1 fruit fly cellular context compared by ENCODE assay signal in the genomic region with DNA sequence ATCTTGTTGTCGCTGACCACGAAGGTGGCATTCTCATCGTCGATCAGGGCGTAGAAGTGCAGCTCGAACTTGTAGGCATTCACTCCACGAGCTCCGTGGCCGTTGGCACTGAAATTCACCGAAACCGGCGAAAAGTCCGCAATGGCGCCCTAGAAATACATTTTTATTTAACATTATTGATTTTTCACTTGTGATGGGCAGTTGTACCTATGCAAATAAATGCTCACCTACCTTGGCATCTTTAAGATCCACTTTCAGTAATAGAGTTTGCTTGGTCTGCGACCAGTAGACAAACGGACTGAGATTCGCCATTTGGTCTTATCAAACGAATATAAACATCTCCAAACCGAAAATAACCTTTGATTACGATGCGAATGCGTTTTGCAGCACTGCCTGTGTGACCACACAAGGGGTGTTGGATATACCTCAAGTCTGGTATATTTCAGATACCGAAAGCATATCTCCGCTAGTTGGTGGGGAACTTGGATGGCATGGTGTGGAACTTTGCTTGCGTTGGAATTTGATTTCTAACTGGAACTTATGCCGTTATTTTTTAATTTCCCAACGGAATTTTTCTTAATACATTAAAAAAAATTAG.
TF ChIP-seq lines count a peak whose summit lies in the region.

A gene (minus strand): TSS at position 403 of the 598 bp plus-strand sequence.

TF ChIP-seq in whole organism, embryonic, 481 proteins besides CTCF, POLR2A, EP300 and RAD21 (continued from another document and continues in another):
- TF ChIP-seq CG3281 (GFP tag; optimal IDR thresholded peaks at IDR 0.05; lab: Kevin White, UChicago) (no peak), CG5953 (GFP tag; IDR thresholded peaks at IDR 0.05; lab: Robert Waterston, UW) (no peak), en (GFP tag; optimal IDR thresholded peaks at IDR 0.05; lab: Kevin White, UChicago) (no peak), CG2199 (GFP tag; IDR thresholded peaks at IDR 0.05; lab: Robert Waterston, UW) (peak; percentile 76; the same call in 2 of the 3 replicates), CG2889 (GFP tag; IDR thresholded peaks at IDR 0.05; lab: Robert Waterston, UW) (no peak), crp (GFP tag; optimal IDR thresholded peaks at IDR 0.05; lab: Kevin White, UChicago) (no peak), D19A (tag; optimal IDR thresholded peaks at IDR 0.05; lab: Kevin White, UChicago) (no peak), Ets97D (GFP tag; optimal IDR thresholded peaks at IDR 0.05; lab: Kevin White, UChicago) (peak; percentile 90), B-H1 (GFP tag; IDR thresholded peaks at IDR 0.05; lab: Robert Waterston, UW) (no peak), CG17912 (GFP tag; optimal IDR thresholded peaks at IDR 0.05; lab: Kevin White, UChicago) (no peak), h (optimal IDR thresholded peaks at IDR 0.05; lab: Kevin White, UChicago) (no peak), CG34376 (GFP tag; optimal IDR thresholded peaks at IDR 0.05; lab: Kevin White, UChicago) (no peak), Antp (GFP tag; optimal IDR thresholded peaks at IDR 0.05; lab: Kevin White, UChicago) (peak; percentile 38), CG10431 (GFP tag; optimal IDR thresholded peaks at IDR 0.05; lab: Kevin White, UChicago) (no peak), CG6791 (GFP tag; IDR thresholded peaks at IDR 0.05; lab: Robert Waterston, UW; ENCODE audit: partially characterized antibody) (peak; percentile 63; the same call in 2 of the 3 replicates), kay (GFP tag; optimal IDR thresholded peaks at IDR 0.05; lab: Kevin White, UChicago) (no peak), hb (GFP tag; IDR thresholded peaks at IDR 0.05; lab: Robert Waterston, UW; ENCODE audit: partially characterized antibody) (no peak), BtbVII (GFP tag; optimal IDR thresholded peaks at IDR 0.05; lab: Kevin White, UChicago) (no peak), lmd (GFP tag; IDR thresholded peaks at IDR 0.05; lab: Robert Waterston, UW) (no peak; the same call in 1 of the 2 replicates), Pdp1 (GFP tag; optimal IDR thresholded peaks at IDR 0.05; lab: Kevin White, UChicago) (peak in 1 of 2 experiments; percentile 77), Dip2 (GFP tag; IDR thresholded peaks at IDR 0.05; lab: Robert Waterston, UW) (no peak), ham (GFP tag; IDR thresholded peaks at IDR 0.05; lab: Robert Waterston, UW) (no peak), bcd (GFP tag; optimal IDR thresholded peaks at IDR 0.05; lab: Kevin White, UChicago) (peak; percentile 7), zfh1 (GFP tag; IDR thresholded peaks at IDR 0.05; lab: Robert Waterston, UW) (0 out of 3 replicates have a peak, but pooled peaks have one; percentile 29), Atf6 (GFP tag; IDR thresholded peaks at IDR 0.05; lab: Robert Waterston, UW) (no peak), Dref (GFP tag; IDR thresholded peaks at IDR 0.05; lab: Robert Waterston, UW) (peak; percentile 39), emc (GFP tag; optimal IDR thresholded peaks at IDR 0.05; lab: Kevin White, UChicago) (no peak), gcm2 (GFP tag; optimal IDR thresholded peaks at IDR 0.05; lab: Kevin White, UChicago) (no peak), sob (GFP tag; IDR thresholded peaks at IDR 0.05; lab: Robert Waterston, UW) (no peak), eyg (GFP tag; optimal IDR thresholded peaks at IDR 0.05; lab: Kevin White, UChicago) (no peak), CG8089 (GFP tag; optimal IDR thresholded peaks at IDR 0.05; lab: Kevin White, UChicago) (no peak), hkb (optimal IDR thresholded peaks at IDR 0.05; lab: Kevin White, UChicago) (no peak), hkb (GFP tag; IDR thresholded peaks at IDR 0.05; lab: Robert Waterston, UW) (no peak), CG17568 (GFP tag; optimal IDR thresholded peaks at IDR 0.05; lab: Kevin White, UChicago) (no peak), CrebB (tag; optimal IDR thresholded peaks at IDR 0.05; lab: Kevin White, UChicago) (no peak), CG15514 (GFP tag; optimal IDR thresholded peaks at IDR 0.05; lab: Kevin White, UChicago) (peak; percentile 87), CG17802 (tag; optimal IDR thresholded peaks at IDR 0.05; lab: Kevin White, UChicago) (no peak), dysf (GFP tag; IDR thresholded peaks at IDR 0.05; lab: Robert Waterston, UW) (no peak), tin (GFP tag; optimal IDR thresholded peaks at IDR 0.05; lab: Kevin White, UChicago) (peak; percentile 6), yki (optimal IDR thresholded peaks at IDR 0.05; lab: Kevin White, UChicago) (no peak), ind (GFP tag; optimal IDR thresholded peaks at IDR 0.05; lab: Kevin White, UChicago) (peak; percentile 3), CG8944 (GFP tag; optimal IDR thresholded peaks at IDR 0.05; lab: Kevin White, UChicago) (peak; percentile 17), gce (GFP tag; IDR thresholded peaks at IDR 0.05; lab: Robert Waterston, UW) (no peak), inv (GFP tag; IDR thresholded peaks at IDR 0.05; lab: Robert Waterston, UW; ENCODE audit: partially characterized antibody) (no peak), CG18011 (GFP tag; optimal IDR thresholded peaks at IDR 0.05; lab: Kevin White, UChicago) (no peak), Abd-B (GFP tag; optimal IDR thresholded peaks at IDR 0.05; lab: Kevin White, UChicago) (peak; percentile 25), gcm (GFP tag; optimal IDR thresholded peaks at IDR 0.05; lab: Kevin White, UChicago) (no peak), Ets65A (GFP tag; lab: Kevin White, UChicago) (peak; percentile 76), lab (GFP tag; optimal IDR thresholded peaks at IDR 0.05; lab: Kevin White, UChicago) (peak; percentile 3), Nf-YC (tag; optimal IDR thresholded peaks at IDR 0.05; lab: Kevin White, UChicago) (no peak), CG14710 (tag; optimal IDR thresholded peaks at IDR 0.05; lab: Kevin White, UChicago) (no peak), aop (GFP tag; IDR thresholded peaks at IDR 0.05; lab: Robert Waterston, UW) (no peak), CG1603 (tag; optimal IDR thresholded peaks at IDR 0.05; lab: Kevin White, UChicago) (peak; percentile 84), CG31365 (tag; optimal IDR thresholded peaks at IDR 0.05; lab: Kevin White, UChicago) (no peak), D (optimal IDR thresholded peaks at IDR 0.05; lab: Kevin White, UChicago) (no peak), D (GFP tag; optimal IDR thresholded peaks at IDR 0.05; lab: Kevin White, UChicago) (no peak), CG15269 (tag; optimal IDR thresholded peaks at IDR 0.05; lab: Kevin White, UChicago) (no peak), Drgx (GFP tag; IDR thresholded peaks at IDR 0.05; lab: Robert Waterston, UW) (no peak), CG10543 (GFP tag; optimal IDR thresholded peaks at IDR 0.05; lab: Kevin White, UChicago) (no peak), CG1602 (GFP tag; optimal IDR thresholded peaks at IDR 0.05; lab: Kevin White, UChicago) (no peak), CG11723 (GFP tag; optimal IDR thresholded peaks at IDR 0.05; lab: Kevin White, UChicago) (no peak), CG2129 (GFP tag; IDR thresholded peaks at IDR 0.05; lab: Robert Waterston, UW; ENCODE audit: partially characterized antibody) (no peak), CG30431 (GFP tag; optimal IDR thresholded peaks at IDR 0.05; lab: Kevin White, UChicago) (no peak), bowl (GFP tag; IDR thresholded peaks at IDR 0.05; lab: Robert Waterston, UW) (no peak), Nf-YB (GFP tag; optimal IDR thresholded peaks at IDR 0.05; lab: Kevin White, UChicago) (no peak), ranshi (GFP tag; IDR thresholded peaks at IDR 0.05; lab: Robert Waterston, UW) (no peak), CG1024 (GFP tag; IDR thresholded peaks at IDR 0.05; lab: Robert Waterston, UW) (no peak), BEAF-32 (GFP tag; optimal IDR thresholded peaks at IDR 0.05; lab: Kevin White, UChicago) (peak; percentile 45), Hr51 (GFP tag; optimal IDR thresholded peaks at IDR 0.05; lab: Kevin White, UChicago) (peak; percentile 26 to 68), Neu2 (GFP tag; optimal IDR thresholded peaks at IDR 0.05; lab: Kevin White, UChicago; ENCODE audit: borderline replicate concordance) (no peak), btn (GFP tag; optimal IDR thresholded peaks at IDR 0.05; lab: Kevin White, UChicago) (no peak), CG43689 (GFP tag; IDR thresholded peaks at IDR 0.05; lab: Robert Waterston, UW) (no peak), caup (GFP tag; optimal IDR thresholded peaks at IDR 0.05; lab: Kevin White, UChicago; ENCODE audit: severe bottlenecking) (no peak), HLH3B (GFP tag; IDR thresholded peaks at IDR 0.05; lab: Robert Waterston, UW) (no peak), CG8478 (optimal IDR thresholded peaks at IDR 0.05; lab: Kevin White, UChicago) (no peak), Gug (GFP tag; IDR thresholded peaks at IDR 0.05; lab: Robert Waterston, UW) (no peak), seq (GFP tag; IDR thresholded peaks at IDR 0.05; lab: Robert Waterston, UW) (no peak), CG8359 (GFP tag; optimal IDR thresholded peaks at IDR 0.05; lab: Kevin White, UChicago; ENCODE audit: borderline replicate concordance) (no peak), Xbp1 (GFP tag; optimal IDR thresholded peaks at IDR 0.05; lab: Kevin White, UChicago) (peak; percentile 35), Sry-β (GFP tag; optimal IDR thresholded peaks at IDR 0.05; lab: Kevin White, UChicago) (no peak), HmgD (GFP tag; optimal IDR thresholded peaks at IDR 0.05; lab: Kevin White, UChicago) (peak; percentile 72), CG2116 (GFP tag; optimal IDR thresholded peaks at IDR 0.05; lab: Kevin White, UChicago) (peak; percentile 48), MESR4 (GFP tag; optimal IDR thresholded peaks at IDR 0.05; lab: Kevin White, UChicago) (peak; percentile 51), toy (GFP tag; IDR thresholded peaks at IDR 0.05; lab: Robert Waterston, UW) (no peak), CG31388 (GFP tag; optimal IDR thresholded peaks at IDR 0.05; lab: Kevin White, UChicago) (no peak), Doc3 (GFP tag; IDR thresholded peaks at IDR 0.05; lab: Robert Waterston, UW; ENCODE audit: partially characterized antibody) (no peak), CG7963 (GFP tag; IDR thresholded peaks at IDR 0.05; lab: Robert Waterston, UW; ENCODE audit: partially characterized antibody) (no peak), CG4404 (GFP tag; IDR thresholded peaks at IDR 0.05; lab: Robert Waterston, UW) (no peak), Fer3 (tag; optimal IDR thresholded peaks at IDR 0.05; lab: Kevin White, UChicago) (no peak), HmgZ (tag; optimal IDR thresholded peaks at IDR 0.05; lab: Kevin White, UChicago) (peak; percentile 79), z (GFP tag; IDR thresholded peaks at IDR 0.05; lab: Robert Waterston, UW) (no peak), bab2 (GFP tag; optimal IDR thresholded peaks at IDR 0.05; lab: Kevin White, UChicago) (no peak), Blimp-1 (GFP tag; optimal IDR thresholded peaks at IDR 0.05; lab: Kevin White, UChicago) (no peak), Scr (GFP tag; IDR thresholded peaks at IDR 0.05; lab: Robert Waterston, UW; ENCODE audit: partially characterized antibody) (peak; percentile 46), zfh2 (GFP tag; optimal IDR thresholded peaks at IDR 0.05; lab: Kevin White, UChicago) (peak; percentile 48), Optix (GFP tag; IDR thresholded peaks at IDR 0.05; lab: Robert Waterston, UW) (no peak), sd (tag; optimal IDR thresholded peaks at IDR 0.05; lab: Kevin White, UChicago) (peak; percentile 97), psq (GFP tag; optimal IDR thresholded peaks at IDR 0.05; lab: Kevin White, UChicago) (no peak), Elba2 (GFP tag; optimal IDR thresholded peaks at IDR 0.05; lab: Kevin White, UChicago) (no peak), CG3163 (GFP tag; optimal IDR thresholded peaks at IDR 0.05; lab: Kevin White, UChicago) (peak; percentile 33), CG15011 (GFP tag; optimal IDR thresholded peaks at IDR 0.05; lab: Kevin White, UChicago) (no peak), gt (GFP tag; IDR thresholded peaks at IDR 0.05; lab: Robert Waterston, UW) (no peak), CG17361 (GFP tag; IDR thresholded peaks at IDR 0.05; lab: Robert Waterston, UW) (no peak), ems (GFP tag; optimal IDR thresholded peaks at IDR 0.05; lab: Kevin White, UChicago) (no peak), jigr1 (GFP tag; IDR thresholded peaks at IDR 0.05; lab: Robert Waterston, UW) (no peak), CG18619 (GFP tag; optimal IDR thresholded peaks at IDR 0.05; lab: Kevin White, UChicago) (no peak), CG10565 (GFP tag; optimal IDR thresholded peaks at IDR 0.05; lab: Kevin White, UChicago) (no peak), cato (GFP tag; optimal IDR thresholded peaks at IDR 0.05; lab: Kevin White, UChicago; ENCODE audit: borderline replicate concordance) (no peak), CG12942 (GFP tag; optimal IDR thresholded peaks at IDR 0.05; lab: Kevin White, UChicago) (peak; percentile 17), CG42726 (GFP tag; IDR thresholded peaks at IDR 0.05; lab: Robert Waterston, UW; ENCODE audit: partially characterized antibody) (no peak; the same call in 1 of the 2 replicates), Mad (GFP tag; optimal IDR thresholded peaks at IDR 0.05; lab: Kevin White, UChicago) (peak; percentile 25), pan (optimal IDR thresholded peaks at IDR 0.05; lab: Kevin White, UChicago) (no peak), pan (GFP tag; optimal IDR thresholded peaks at IDR 0.05 in 1 of 2, IDR thresholded peaks at IDR 0.05 in 1 of 2) (peak in 1 of 2 experiments; percentile 12), run (tag; optimal IDR thresholded peaks at IDR 0.05; lab: Kevin White, UChicago) (no peak), cas (GFP tag; IDR thresholded peaks at IDR 0.05; lab: Robert Waterston, UW) (no peak), CG11398 (GFP tag; optimal IDR thresholded peaks at IDR 0.05; lab: Kevin White, UChicago) (no peak), knrl (GFP tag; IDR thresholded peaks at IDR 0.05; lab: Robert Waterston, UW; ENCODE audit: partially characterized antibody) (peak; percentile 34; the same call in 1 of the 3 replicates), CG7839 (tag; optimal IDR thresholded peaks at IDR 0.05; lab: Kevin White, UChicago) (no peak), CG4617 (GFP tag; optimal IDR thresholded peaks at IDR 0.05; lab: Kevin White, UChicago; ENCODE audit: borderline replicate concordance) (peak; percentile 73), CG9609 (GFP tag; optimal IDR thresholded peaks at IDR 0.05; lab: Kevin White, UChicago) (peak; percentile 11), CG12236 (GFP tag; optimal IDR thresholded peaks at IDR 0.05; lab: Kevin White, UChicago) (no peak), Myb (GFP tag; optimal IDR thresholded peaks at IDR 0.05; lab: Kevin White, UChicago) (peak; percentile 100), fd102C (GFP tag; optimal IDR thresholded peaks at IDR 0.05; lab: Kevin White, UChicago) (no peak), slp2 (GFP tag; optimal IDR thresholded peaks at IDR 0.05; lab: Kevin White, UChicago) (no peak), CG34224 (GFP tag; IDR thresholded peaks at IDR 0.05; lab: Robert Waterston, UW; ENCODE audit: partially characterized antibody) (no peak), Gsc (GFP tag; IDR thresholded peaks at IDR 0.05; lab: Robert Waterston, UW) (no peak), CG4360 (GFP tag; IDR thresholded peaks at IDR 0.05; lab: Robert Waterston, UW) (no peak)
